Worm (Caenorhabditis elegans) whole organism, L1 larva: Measurements from ENCODE around the gene snt-1.
A peak's percentile ranks its signal among the peaks of the same experiment; 100 is the strongest.

ENCODE experiments used
- C16A3.4 ChIP-seq: fragments of 150-350 bp; optimal IDR thresholded peaks from 2 replicates; lab custom pipeline; 2014; ENCODE audit warnings: missing biosample characterization, missing genetic modification characterization
- F16B12.6 ChIP-seq: fragments of 150-350 bp; optimal IDR thresholded peaks from 2 replicates; lab custom pipeline; 2014; ENCODE audit warnings: missing biosample characterization, missing genetic modification characterization
- aha-1 ChIP-seq: fragments of 150-350 bp; optimal IDR thresholded peaks from 2 replicates; lab custom pipeline; 2014; ENCODE audit warnings: missing biosample characterization, missing genetic modification characterization
- alr-1 ChIP-seq: fragments of 200-800 bp; sonication (Bioruptor generic); optimal IDR thresholded peaks from 2 replicates; lab custom pipeline; 2018; ENCODE audit warnings: borderline replicate concordance, mild to moderate bottlenecking, missing genetic modification characterization, missing compliant biosample characterization
- ama-1 ChIP-seq: fragments of 150-350 bp; optimal IDR thresholded peaks from 2 replicates; lab custom pipeline; 2014
- ceh-63 ChIP-seq: fragments of 200-800 bp; sonication (Bioruptor generic); optimal IDR thresholded peaks from 2 replicates; lab custom pipeline; 2018; ENCODE audit warnings: mild to moderate bottlenecking, missing genetic modification characterization, missing compliant biosample characterization
- ceh-8 ChIP-seq: fragments of 200-800 bp; sonication (Bioruptor generic); optimal IDR thresholded peaks from 2 replicates; lab custom pipeline; 2018; ENCODE audit warnings: mild to moderate bottlenecking, missing genetic modification characterization, moderate library complexity, missing compliant biosample characterization
- ceh-82 ChIP-seq, 3 experiments: fragments of 150-350 bp in 1 of 3; sonication (generic microtip) in 2 of 3; optimal IDR thresholded peaks; 2 replicates each; lab custom pipeline; 2014 to 2017; ENCODE audit warnings: missing biosample characterization in 3 of 3, missing genetic modification characterization in 3 of 3
- ces-1 ChIP-seq: fragments of 150-350 bp; optimal IDR thresholded peaks from 2 replicates; lab custom pipeline; 2014; ENCODE audit warnings: missing biosample characterization, missing genetic modification reagents, missing genetic modification characterization
- dpl-1 ChIP-seq, 3 experiments: fragments of 150-350 bp in 2 of 3; sonication (generic microtip) in 1 of 3; optimal IDR thresholded peaks; 2 replicates each; lab custom pipeline; 2014 to 2017; ENCODE audit warnings: missing biosample characterization in 3 of 3, missing genetic modification characterization in 3 of 3, missing genetic modification reagents in 3 of 3
- efl-3 ChIP-seq: fragments of 200-800 bp; sonication (Bioruptor generic); optimal IDR thresholded peaks from 2 replicates; lab custom pipeline; 2018; ENCODE audit warnings: mild to moderate bottlenecking, missing genetic modification characterization, missing compliant biosample characterization
- egl-13 ChIP-seq: sonication (generic microtip); optimal IDR thresholded peaks from 2 replicates; lab custom pipeline; 2016; ENCODE audit warnings: missing genotype, missing genetic modification reagents, missing genetic modification characterization, missing compliant biosample characterization
- egl-27 ChIP-seq, 2 experiments: fragments of 150-350 bp in 1 of 2; sonication (generic microtip); optimal IDR thresholded peaks; 3 replicates each; lab custom pipeline; 2017 to 2018; ENCODE audit warnings: missing biosample characterization in 2 of 2, missing genetic modification characterization in 2 of 2, missing genetic modification reagents in 2 of 2
- elt-2 ChIP-seq: sonication (generic microtip); optimal IDR thresholded peaks from 2 replicates; lab custom pipeline; 2016; ENCODE audit warnings: missing genetic modification characterization, mild to moderate bottlenecking, inconsistent platforms, missing compliant biosample characterization, missing genetic modification reagents
- ets-5 ChIP-seq: fragments of 200-800 bp; sonication (Bioruptor generic); IDR thresholded peaks from 2 replicates; pipeline ENCODE4 v1.3.6; 2022; ENCODE audit warnings: missing genetic modification characterization, missing compliant biosample characterization
- fkh-10 ChIP-seq: sonication (generic microtip); optimal IDR thresholded peaks from 2 replicates; lab custom pipeline; 2017; ENCODE audit warnings: missing biosample characterization, missing genetic modification reagents, missing genetic modification characterization
- fkh-4 ChIP-seq: sonication (generic microtip); optimal IDR thresholded peaks from 2 replicates; lab custom pipeline; 2016; ENCODE audit warnings: missing compliant biosample characterization, missing genetic modification characterization, borderline replicate concordance
- fkh-8 ChIP-seq: sonication (generic microtip); optimal IDR thresholded peaks from 2 replicates; lab custom pipeline; 2016; ENCODE audit warnings: mild to moderate bottlenecking, missing genetic modification characterization, missing compliant biosample characterization
- grh-1 ChIP-seq: fragments of 200-800 bp; sonication (Bioruptor generic); IDR thresholded peaks from 2 replicates; pipeline ENCODE4 v1.3.6; 2022; ENCODE audit warnings: missing genetic modification reagents, missing genetic modification characterization, missing compliant biosample characterization
- hlh-17 ChIP-seq: fragments of 200-800 bp; sonication (Bioruptor generic); optimal IDR thresholded peaks from 2 replicates; lab custom pipeline; 2018; ENCODE audit warnings: missing genetic modification characterization, mild to moderate bottlenecking, missing compliant biosample characterization, moderate library complexity, borderline replicate concordance
- irx-1 ChIP-seq: sonication (generic microtip); optimal IDR thresholded peaks from 2 replicates; lab custom pipeline; 2016; ENCODE audit warnings: missing genetic modification characterization, missing compliant biosample characterization
- jun-1 ChIP-seq: fragments of 150-350 bp; optimal IDR thresholded peaks from 2 replicates; lab custom pipeline; 2014; ENCODE audit warnings: missing biosample characterization, missing genetic modification reagents, missing genetic modification characterization
- lin-13 ChIP-seq: fragments of 150-350 bp; optimal IDR thresholded peaks from 2 replicates; lab custom pipeline; 2014; ENCODE audit warnings: missing biosample characterization, missing genetic modification reagents, missing genetic modification characterization
- lin-14 ChIP-seq: fragments of 200-800 bp; sonication (Bioruptor generic); optimal IDR thresholded peaks from 2 replicates; lab custom pipeline; 2018; ENCODE audit warnings: mild to moderate bottlenecking, missing genetic modification characterization, moderate library complexity, missing compliant biosample characterization
- lin-35 ChIP-seq, 2 experiments: fragments of 150-350 bp; optimal IDR thresholded peaks; 2 replicates each; lab custom pipeline; 2014; ENCODE audit warnings: missing biosample characterization in 2 of 2, missing genetic modification characterization in 2 of 2, missing genetic modification reagents in 2 of 2
- lin-39 ChIP-seq: fragments of 150-350 bp; optimal IDR thresholded peaks from 2 replicates; lab custom pipeline; 2014; ENCODE audit warnings: missing biosample characterization, missing genetic modification reagents, missing genetic modification characterization
- lir-3 ChIP-seq: sonication (generic microtip); optimal IDR thresholded peaks from 2 replicates; lab custom pipeline; 2016; ENCODE audit warnings: mild to moderate bottlenecking, missing genetic modification characterization, moderate library complexity, missing compliant biosample characterization; ENCODE audit not compliant: poor library complexity
- mdl-1 ChIP-seq, 2 experiments: fragments of 150-350 bp; optimal IDR thresholded peaks; 2 replicates each; lab custom pipeline; 2014 to 2017; ENCODE audit warnings: missing biosample characterization in 2 of 2, missing genetic modification characterization in 2 of 2, inconsistent platforms in 1 of 2
- mep-1 ChIP-seq: fragments of 150-350 bp; optimal IDR thresholded peaks from 2 replicates; lab custom pipeline; 2014; ENCODE audit warnings: missing biosample characterization, missing genetic modification characterization
- nhr-12 ChIP-seq: sonication (generic microtip); optimal IDR thresholded peaks from 2 replicates; lab custom pipeline; 2017; ENCODE audit warnings: missing biosample characterization, missing genetic modification characterization
- nhr-20 ChIP-seq: sonication (generic microtip); optimal IDR thresholded peaks from 2 replicates; lab custom pipeline; 2016; ENCODE audit warnings: mild to moderate bottlenecking, missing genetic modification characterization, missing compliant biosample characterization
- nhr-237 ChIP-seq: fragments of 150-350 bp; optimal IDR thresholded peaks from 2 replicates; lab custom pipeline; 2014; ENCODE audit warnings: missing biosample characterization, missing genetic modification characterization
- nhr-28 ChIP-seq: fragments of 150-350 bp; optimal IDR thresholded peaks from 2 replicates; lab custom pipeline; 2014; ENCODE audit warnings: missing biosample characterization, missing genetic modification characterization
- nhr-47 ChIP-seq: sonication (generic microtip); optimal IDR thresholded peaks from 2 replicates; lab custom pipeline; 2016; ENCODE audit warnings: mild to moderate bottlenecking, missing genetic modification characterization, moderate library complexity, missing compliant biosample characterization
- nhr-76 ChIP-seq: sonication (generic microtip); optimal IDR thresholded peaks from 2 replicates; lab custom pipeline; 2017; ENCODE audit warnings: missing biosample characterization, missing genetic modification characterization
- nhr-77 ChIP-seq: fragments of 150-350 bp; optimal IDR thresholded peaks from 2 replicates; lab custom pipeline; 2014; ENCODE audit warnings: missing biosample characterization, missing genetic modification characterization
- nhr-84 ChIP-seq: sonication (generic microtip); optimal IDR thresholded peaks from 2 replicates; lab custom pipeline; 2017; ENCODE audit warnings: missing biosample characterization, missing genetic modification characterization
- nhr-85 ChIP-seq: sonication (generic microtip); peaks from one replicate; lab custom pipeline; 2016; ENCODE audit warnings: missing genetic modification characterization, inconsistent platforms, missing compliant biosample characterization
- pqm-1 ChIP-seq: sonication (generic microtip); optimal IDR thresholded peaks from 3 replicates; lab custom pipeline; 2017; ENCODE audit warnings: missing biosample characterization, missing genetic modification characterization
- rnt-1 ChIP-seq: sonication (generic microtip); optimal IDR thresholded peaks from 2 replicates; lab custom pipeline; 2016; ENCODE audit warnings: mild to moderate bottlenecking, missing genetic modification characterization, moderate library complexity, missing compliant biosample characterization
- skn-1 ChIP-seq: fragments of 150-350 bp; optimal IDR thresholded peaks from 2 replicates; lab custom pipeline; 2014; ENCODE audit warnings: missing biosample characterization, missing genetic modification characterization
- snpc-4 ChIP-seq: fragments of 150-350 bp; optimal IDR thresholded peaks from 2 replicates; lab custom pipeline; 2014; ENCODE audit warnings: missing biosample characterization, missing genetic modification characterization
- snu-23 ChIP-seq: sonication (generic microtip); optimal IDR thresholded peaks from 2 replicates; lab custom pipeline; 2016; ENCODE audit warnings: missing genetic modification characterization, missing compliant biosample characterization
- sup-37 ChIP-seq: fragments of 200-800 bp; sonication (Bioruptor generic); optimal IDR thresholded peaks from 2 replicates; lab custom pipeline; 2018; ENCODE audit warnings: mild to moderate bottlenecking, missing genetic modification characterization, missing compliant biosample characterization
- swsn-7 ChIP-seq: sonication (generic microtip); optimal IDR thresholded peaks from 2 replicates; lab custom pipeline; 2016; ENCODE audit warnings: missing genetic modification characterization, missing compliant biosample characterization
- unc-130 ChIP-seq: fragments of 150-350 bp; optimal IDR thresholded peaks from 2 replicates; lab custom pipeline; 2017; ENCODE audit warnings: missing biosample characterization, missing genetic modification characterization, inconsistent platforms
- unc-30 ChIP-seq: sonication (generic microtip); optimal IDR thresholded peaks from 2 replicates; lab custom pipeline; 2017; ENCODE audit warnings: missing biosample characterization, missing genetic modification characterization
- unc-62 ChIP-seq: fragments of 150-350 bp; optimal IDR thresholded peaks from 2 replicates; lab custom pipeline; 2014; ENCODE audit warnings: missing biosample characterization, missing genetic modification reagents, missing genetic modification characterization
- unc-86 ChIP-seq: sonication (generic microtip); optimal IDR thresholded peaks from 2 replicates; lab custom pipeline; 2016; ENCODE audit warnings: missing genetic modification characterization, missing compliant biosample characterization
- unc-98 ChIP-seq: fragments of 200-800 bp; sonication (Bioruptor generic); IDR thresholded peaks from 2 replicates; pipeline ENCODE4 v1.3.6; 2022; ENCODE audit warnings: missing genetic modification characterization, missing compliant biosample characterization
- vab-15 ChIP-seq: sonication (generic microtip); optimal IDR thresholded peaks from 2 replicates; lab custom pipeline; 2017; ENCODE audit warnings: missing genotype, mild to moderate bottlenecking, missing genetic modification characterization, missing compliant biosample characterization
- xbp-1 ChIP-seq: sonication (generic microtip); optimal IDR thresholded peaks from 2 replicates; lab custom pipeline; 2016; ENCODE audit warnings: missing genetic modification characterization, missing compliant biosample characterization
- ztf-11 ChIP-seq, 2 experiments: sonication (generic microtip); optimal IDR thresholded peaks; 2 replicates each; lab custom pipeline; 2016 to 2017; ENCODE audit warnings: missing genetic modification characterization in 2 of 2, missing biosample characterization in 1 of 2, missing compliant biosample characterization in 1 of 2

The snt-1 gene

DNA sequence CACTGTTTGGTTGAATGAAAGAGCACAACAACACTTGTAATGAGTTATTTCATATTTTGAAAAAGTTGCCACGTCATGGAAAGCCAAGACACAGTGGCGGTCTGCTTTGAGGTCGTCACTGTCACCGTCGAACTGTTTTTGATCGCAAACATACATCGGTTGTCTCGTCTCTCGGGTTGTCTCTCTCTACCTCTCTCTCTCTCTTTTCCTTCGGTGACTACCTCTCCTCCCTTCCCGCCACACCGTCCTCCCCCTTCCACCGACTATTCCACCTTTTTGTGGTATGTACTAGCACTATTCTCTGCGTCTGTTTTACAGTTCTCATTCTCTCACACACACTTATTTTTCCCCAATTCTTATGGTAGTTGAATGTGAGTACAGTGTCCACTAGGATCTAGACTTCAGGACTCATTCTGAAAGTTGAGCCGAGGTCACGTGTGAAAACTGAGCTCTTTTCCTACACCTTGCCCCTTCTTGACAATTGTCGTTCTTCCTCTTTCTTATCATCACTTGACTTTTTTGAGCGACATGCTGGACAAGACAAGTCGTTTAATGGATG is 23.1 kb downstream of the snt-1 start:
- TF ChIP-seq nhr-237 (tag; lab: Kevin White, UChicago): no peak
- TF ChIP-seq fkh-8 (tag; lab: Kevin White, UChicago): no peak
- peak; percentile 65 for TF ChIP-seq nhr-20 (tag; lab: Kevin White, UChicago)
- TF ChIP-seq aha-1: no peak
- TF ChIP-seq nhr-47 (tag; lab: Kevin White, UChicago): peak; percentile 27
- peak; percentile 43 for TF ChIP-seq snu-23 (GFP tag; lab: Kevin White, UChicago)
- TF ChIP-seq mep-1 (tag; lab: Kevin White, UChicago): peak; percentile 60
- no peak for TF ChIP-seq F16B12.6 (tag; lab: Kevin White, UChicago)
- no peak for TF ChIP-seq fkh-4
- TF ChIP-seq grh-1 (GFP tag; lab: Robert Waterston, UW): no peak
- TF ChIP-seq efl-3: no peak
- TF ChIP-seq sup-37 (GFP tag; lab: Kevin White, UChicago): no peak
- no peak for TF ChIP-seq unc-62 (GFP tag; lab: Kevin White, UChicago)
- TF ChIP-seq lin-14: peak; percentile 67
- no peak for TF ChIP-seq pqm-1
- no peak for TF ChIP-seq skn-1 (tag; lab: Kevin White, UChicago)
- TF ChIP-seq lin-39 (tag; lab: Kevin White, UChicago): no peak
- TF ChIP-seq snpc-4: no peak
- TF ChIP-seq unc-130 (tag; lab: Kevin White, UChicago): no peak
- no peak for TF ChIP-seq unc-30 (tag; lab: Kevin White, UChicago)
- TF ChIP-seq rnt-1: no peak
- no peak for TF ChIP-seq vab-15
- no peak for TF ChIP-seq lin-13 (GFP tag; lab: Kevin White, UChicago)
- TF ChIP-seq ceh-63 (GFP tag; lab: Kevin White, UChicago): no peak
- TF ChIP-seq nhr-28 (tag; lab: Kevin White, UChicago): no peak
- TF ChIP-seq ceh-8 (GFP tag; lab: Kevin White, UChicago): no peak
- TF ChIP-seq egl-27 (tag; optimal IDR thresholded peaks at IDR 0.05; lab: Kevin White, UChicago): peak; percentile 64 to 69
- no peak for TF ChIP-seq ceh-82 (tag; optimal IDR thresholded peaks at IDR 0.05; lab: Kevin White, UChicago)
- TF ChIP-seq nhr-12: no peak
- TF ChIP-seq C16A3.4 (tag; lab: Kevin White, UChicago): no peak
- no peak for TF ChIP-seq ces-1 (GFP tag; lab: Kevin White, UChicago)
- no peak for TF ChIP-seq alr-1 (tag; lab: Kevin White, UChicago)
- TF ChIP-seq dpl-1 (GFP tag; optimal IDR thresholded peaks at IDR 0.05; lab: Kevin White, UChicago): no peak
- no peak for TF ChIP-seq ets-5 (GFP tag; lab: Robert Waterston, UW)
- TF ChIP-seq lin-35 (GFP tag; optimal IDR thresholded peaks at IDR 0.05; lab: Kevin White, UChicago): peak in 1 of 2 experiments; percentile 35
- TF ChIP-seq fkh-10 (GFP tag; lab: Kevin White, UChicago): no peak
- TF ChIP-seq mdl-1 (tag; optimal IDR thresholded peaks at IDR 0.05; lab: Kevin White, UChicago): no peak
- no peak for TF ChIP-seq ztf-11 (tag; optimal IDR thresholded peaks at IDR 0.05; lab: Kevin White, UChicago)
- TF ChIP-seq nhr-85 (tag; lab: Kevin White, UChicago): peak; percentile 72
- TF ChIP-seq jun-1 (tag; lab: Kevin White, UChicago): peak; percentile 13
- no peak for TF ChIP-seq nhr-76 (tag; lab: Kevin White, UChicago)
- TF ChIP-seq egl-13: no peak
- no peak for TF ChIP-seq nhr-77
- no peak for TF ChIP-seq unc-98 (GFP tag; lab: Robert Waterston, UW)
- TF ChIP-seq unc-86 (tag; lab: Kevin White, UChicago): no peak
- no peak for TF ChIP-seq lir-3
- TF ChIP-seq elt-2 (tag; lab: Kevin White, UChicago): peak; percentile 4
- TF ChIP-seq hlh-17: no peak
- no peak for TF ChIP-seq xbp-1 (tag; lab: Kevin White, UChicago)
- no peak for TF ChIP-seq ama-1
- TF ChIP-seq nhr-84: no peak
- TF ChIP-seq swsn-7 (tag; lab: Kevin White, UChicago): peak; percentile 6
- TF ChIP-seq irx-1 (tag; lab: Kevin White, UChicago): no peak
